Fruit fly (Drosophila melanogaster) whole organism, embryonic: ENCODE measurements around the gene PIG-Wb.

ENCODE experiments used
- CG10147 ChIP-seq: fragments of 200-800 bp; sonication (Bioruptor generic); optimal IDR thresholded peaks from 2 replicates; lab custom pipeline; 2019; ENCODE audit warnings: missing biosample characterization, mild to moderate bottlenecking, missing genetic modification characterization, moderate library complexity
- CG13287 ChIP-seq: fragments of 200-800 bp; sonication (Bioruptor generic); IDR thresholded peaks from 2 replicates; pipeline ENCODE4 v1.3.6; 2022; ENCODE audit warnings: missing biosample characterization, missing genetic modification characterization; ENCODE audit not compliant: partially characterized antibody
- CG15073 ChIP-seq: fragments of 200-800 bp; sonication (Bioruptor generic); optimal IDR thresholded peaks from 2 replicates; lab custom pipeline; 2016; ENCODE audit warnings: missing biosample characterization, missing genetic modification characterization
- CG6254 ChIP-seq: fragments of 200-800 bp; sonication (Bioruptor generic); optimal IDR thresholded peaks from 3 replicates; lab custom pipeline; 2017; ENCODE audit warnings: mild to moderate bottlenecking, missing biosample characterization, missing genetic modification reagents, missing genetic modification characterization
- D19B ChIP-seq: fragments of 200-800 bp; sonication (Bioruptor generic); optimal IDR thresholded peaks from 2 replicates; lab custom pipeline; 2017; ENCODE audit warnings: missing biosample characterization, mild to moderate bottlenecking, missing genetic modification characterization
- Dfd ChIP-seq, 2 experiments: fragments of >200 bp; optimal IDR thresholded peaks; 2 replicates each; lab custom pipeline; 2017; ENCODE audit warnings: missing biosample characterization in 2 of 2, missing genetic modification characterization in 2 of 2
- bab2 ChIP-seq: fragments of 200-800 bp; sonication (Bioruptor generic); optimal IDR thresholded peaks from 2 replicates; lab custom pipeline; 2016; ENCODE audit warnings: missing biosample characterization, missing genetic modification characterization
- cwo ChIP-seq: fragments of 200-800 bp; sonication (Bioruptor generic); optimal IDR thresholded peaks from 3 replicates; lab custom pipeline; 2017; ENCODE audit warnings: missing biosample characterization, missing genetic modification characterization, mild to moderate bottlenecking, moderate library complexity, missing genetic modification reagents
- esg ChIP-seq: fragments of 200-800 bp; sonication (Bioruptor generic); conservative IDR thresholded peaks from 2 replicates; pipeline ENCODE4 v1.3.6; 2022; ENCODE audit warnings: missing biosample characterization, missing genetic modification characterization
- shn ChIP-seq: fragments of 200-800 bp; sonication (Bioruptor generic); optimal IDR thresholded peaks from 3 replicates; lab custom pipeline; 2016; ENCODE audit warnings: missing biosample characterization, missing genetic modification characterization
- sim ChIP-seq: fragments of 200-800 bp; sonication (Bioruptor generic); IDR thresholded peaks from 2 replicates; pipeline ENCODE4 v1.3.6; 2022; ENCODE audit warnings: missing biosample characterization, missing genetic modification characterization
- tup ChIP-seq: fragments of 200-800 bp; sonication (Bioruptor generic); optimal IDR thresholded peaks from 2 replicates; lab custom pipeline; 2016; ENCODE audit warnings: missing biosample characterization, mild to moderate bottlenecking, missing genetic modification characterization, moderate library complexity

dm6 chr3L:1754262-1754661 is 16.4 kb upstream of the PIG-Wb start:
- TF ChIP-seq CG6254 (GFP tag; lab: Kevin White, UChicago) (no peak), CG13287 (GFP tag; lab: Robert Waterston, UW) (no peak), D19B (no peak), CG15073 (GFP tag; lab: Kevin White, UChicago) (no peak), shn (no peak), tup (GFP tag; lab: Kevin White, UChicago) (no peak), bab2 (GFP tag; lab: Kevin White, UChicago) (no peak), sim (no peak), cwo (GFP tag; lab: Kevin White, UChicago) (no peak), CG10147 (no peak), Dfd (GFP tag; optimal IDR thresholded peaks at IDR 0.05; lab: Kevin White, UChicago) (no peak), esg (GFP tag; lab: Robert Waterston, UW) (no peak)
